Fruit fly (Drosophila melanogaster) whole organism: ENCODE data around the gene TotM.

Experiments
- Dll ChIP-seq: fragments of >200 bp; optimal IDR thresholded peaks from 2 replicates; lab custom pipeline; 2017
- EcR ChIP-seq, 2 experiments: fragments of >200 bp; optimal IDR thresholded peaks; 2 replicates each; lab custom pipeline; 2017; ENCODE audit warnings: missing biosample characterization in 2 of 2, missing genetic modification characterization in 2 of 2, missing genetic modification reagents in 2 of 2
- pan ChIP-seq: fragments of >200 bp; optimal IDR thresholded peaks from 2 replicates; lab custom pipeline; 2017
- psq ChIP-seq: fragments of >200 bp; optimal IDR thresholded peaks from 2 replicates; lab custom pipeline; 2017
- usp ChIP-seq: fragments of >200 bp; optimal IDR thresholded peaks from 2 replicates; lab custom pipeline; 2017; ENCODE audit warnings: missing biosample characterization, missing genetic modification characterization, mixed read lengths

dm6 chr2L:5292977-5293513, 36.6 kb upstream of the TotM start:
- no peak for TF ChIP-seq pan
- peak; percentile 99 to 100 for TF ChIP-seq EcR (GFP tag; optimal IDR thresholded peaks at IDR 0.05; lab: Kevin White, UChicago)
- peak; percentile 75 for TF ChIP-seq Dll
- TF ChIP-seq usp, result no peak
- TF ChIP-seq psq (lab: Kevin White, UChicago), result no peak
